Fruit fly (Drosophila melanogaster) whole organism: ENCODE data around the gene CG14671.

Experiments
- CG8478 ChIP-seq: fragments of >200 bp; optimal IDR thresholded peaks from 2 replicates; lab custom pipeline; 2018; ENCODE audit warnings: inconsistent platforms
- Dll ChIP-seq: fragments of >200 bp; optimal IDR thresholded peaks from 2 replicates; lab custom pipeline; 2017
- pan ChIP-seq: fragments of >200 bp; optimal IDR thresholded peaks from 2 replicates; lab custom pipeline; 2017
- psq ChIP-seq: fragments of >200 bp; optimal IDR thresholded peaks from 2 replicates; lab custom pipeline; 2017
- usp ChIP-seq: fragments of >200 bp; optimal IDR thresholded peaks from 2 replicates; lab custom pipeline; 2017; ENCODE audit warnings: missing biosample characterization, missing genetic modification characterization, mixed read lengths

- TF ChIP-seq usp (no peak), pan (lab: Kevin White, UChicago) (no peak), psq (lab: Kevin White, UChicago) (no peak), CG8478 (lab: Kevin White, UChicago) (peak; percentile 14), Dll (peak; percentile 33)
Measured at dm6 chr3R:5517002-5517875, 47.4 kb downstream of the CG14671 start, which contains the start of gene Itpr.
